Fruit fly (Drosophila melanogaster) whole organism, embryonic: Measurements from ENCODE around the gene Pi3K68D.

ENCODE experiments used
- Adf1 ChIP-seq: fragments of 200-800 bp; sonication (Bioruptor generic); IDR thresholded peaks from 2 replicates; pipeline ENCODE4 v1.3.6; 2022; ENCODE audit warnings: missing biosample characterization, missing genetic modification characterization
- Atf6 ChIP-seq: fragments of 200-800 bp; sonication (Bioruptor generic); IDR thresholded peaks from 2 replicates; pipeline ENCODE4 v1.3.6; 2022; ENCODE audit warnings: missing biosample characterization, missing genetic modification characterization
- BEAF-32 ChIP-seq: fragments of 200-800 bp; sonication (Bioruptor generic); optimal IDR thresholded peaks from 3 replicates; lab custom pipeline; 2017; ENCODE audit warnings: missing biosample characterization, missing genetic modification characterization, mild to moderate bottlenecking, moderate library complexity, missing genetic modification reagents
- Bgb ChIP-seq: fragments of 200-800 bp; sonication (Bioruptor generic); IDR thresholded peaks from 2 replicates; pipeline ENCODE4 v1.3.6; 2022; ENCODE audit warnings: missing biosample characterization, missing genetic modification characterization; ENCODE audit not compliant: partially characterized antibody
- BtbVII ChIP-seq: fragments of 200-800 bp; sonication (Bioruptor generic); optimal IDR thresholded peaks from 3 replicates; lab custom pipeline; 2017; ENCODE audit warnings: missing biosample characterization, mild to moderate bottlenecking, missing genetic modification characterization
- CG10209 ChIP-seq: fragments of 200-800 bp; sonication (Bioruptor generic); optimal IDR thresholded peaks from 3 replicates; lab custom pipeline; 2017; ENCODE audit warnings: missing biosample characterization, mild to moderate bottlenecking, missing genetic modification characterization, missing genetic modification reagents
- CG10543 ChIP-seq: fragments of 200-800 bp; sonication (Bioruptor generic); optimal IDR thresholded peaks from 3 replicates; lab custom pipeline; 2017; ENCODE audit warnings: missing biosample characterization, mild to moderate bottlenecking, missing genetic modification characterization, moderate library complexity
- CG15696 ChIP-seq: fragments of 200-800 bp; sonication (Bioruptor generic); optimal IDR thresholded peaks from 2 replicates; lab custom pipeline; 2019; ENCODE audit warnings: missing biosample characterization, mild to moderate bottlenecking, missing genetic modification characterization, moderate library complexity
- CG16779 ChIP-seq: fragments of 200-800 bp; sonication (Bioruptor generic); IDR thresholded peaks from 2 replicates; pipeline ENCODE4 v1.3.6; 2022; ENCODE audit warnings: missing biosample characterization, missing genetic modification characterization
- CG2120 ChIP-seq: fragments of 200-800 bp; sonication (Bioruptor generic); optimal IDR thresholded peaks from 3 replicates; lab custom pipeline; 2016; ENCODE audit warnings: missing biosample characterization, missing genetic modification characterization
- CG2129 ChIP-seq: fragments of 200-800 bp; sonication (Bioruptor generic); IDR thresholded peaks from 2 replicates; pipeline ENCODE4 v1.3.6; 2022; ENCODE audit warnings: missing biosample characterization, missing genetic modification characterization; ENCODE audit not compliant: partially characterized antibody
- CG2889 ChIP-seq: fragments of 200-800 bp; sonication (Bioruptor generic); IDR thresholded peaks from 3 replicates; pipeline ENCODE4 v1.3.6; 2022; ENCODE audit warnings: missing biosample characterization, missing genetic modification characterization
- CG30020 ChIP-seq: fragments of 200-800 bp; optimal IDR thresholded peaks from 2 replicates; lab custom pipeline; 2019; ENCODE audit warnings: missing biosample characterization, mild to moderate bottlenecking, missing genetic modification characterization, moderate library complexity
- CG32532 ChIP-seq: fragments of 200-800 bp; sonication (Bioruptor generic); IDR thresholded peaks from 2 replicates; pipeline ENCODE4 v1.3.6; 2022; ENCODE audit warnings: missing biosample characterization, missing genetic modification characterization
- CG4854 ChIP-seq: fragments of 200-800 bp; sonication (Bioruptor generic); optimal IDR thresholded peaks from 2 replicates; lab custom pipeline; 2016; ENCODE audit warnings: missing biosample characterization, missing genetic modification characterization, inconsistent platforms
- CG7372 ChIP-seq: fragments of 200-800 bp; sonication (Bioruptor generic); IDR thresholded peaks from 2 replicates; pipeline ENCODE4 v1.3.6; 2022; ENCODE audit warnings: missing biosample characterization, missing genetic modification characterization
- CG7839 ChIP-seq: fragments of 200-800 bp; sonication (Bioruptor generic); optimal IDR thresholded peaks from 3 replicates; lab custom pipeline; 2018; ENCODE audit warnings: missing biosample characterization, mild to moderate bottlenecking, missing genetic modification characterization, moderate library complexity
- Camta ChIP-seq: fragments of 200-800 bp; sonication (Bioruptor generic); optimal IDR thresholded peaks from 2 replicates; lab custom pipeline; 2016; ENCODE audit warnings: missing biosample characterization, missing genetic modification characterization
- CkIIα-i1 ChIP-seq: fragments of 200-800 bp; sonication (Bioruptor generic); IDR thresholded peaks from 2 replicates; pipeline ENCODE4 v1.3.6; 2022; ENCODE audit warnings: missing biosample characterization, missing genetic modification characterization
- Dbx ChIP-seq: fragments of 200-800 bp; sonication (Bioruptor generic); IDR thresholded peaks from 3 replicates; pipeline ENCODE4 v1.3.6; 2022; ENCODE audit warnings: missing biosample characterization, missing genetic modification characterization
- Deaf1 ChIP-seq: fragments of 200-800 bp; optimal IDR thresholded peaks from 3 replicates; lab custom pipeline; 2019; ENCODE audit warnings: missing biosample characterization, mild to moderate bottlenecking, missing genetic modification characterization, moderate library complexity
- Dfd ChIP-seq, 2 experiments: fragments of >200 bp; optimal IDR thresholded peaks; 2 replicates each; lab custom pipeline; 2017; ENCODE audit warnings: missing biosample characterization in 2 of 2, missing genetic modification characterization in 2 of 2
- Dip2 ChIP-seq: fragments of 200-800 bp; sonication (Bioruptor generic); IDR thresholded peaks from 2 replicates; pipeline ENCODE4 v1.3.6; 2022; ENCODE audit warnings: missing biosample characterization, missing genetic modification characterization
- Elba2 ChIP-seq: fragments of 200-800 bp; sonication (Bioruptor generic); optimal IDR thresholded peaks from 3 replicates; lab custom pipeline; 2016; ENCODE audit warnings: missing biosample characterization, missing genetic modification characterization
- Fer1 ChIP-seq: fragments of 200-800 bp; sonication (Bioruptor generic); optimal IDR thresholded peaks from 2 replicates; lab custom pipeline; 2017; ENCODE audit warnings: missing biosample characterization, mild to moderate bottlenecking, missing genetic modification characterization
- Fer3 ChIP-seq: fragments of 200-800 bp; sonication (Bioruptor generic); optimal IDR thresholded peaks from 2 replicates; lab custom pipeline; 2018; ENCODE audit warnings: missing biosample characterization, mild to moderate bottlenecking, missing genetic modification characterization, moderate library complexity
- GATAe ChIP-seq: fragments of 200-800 bp; sonication (Bioruptor generic); conservative IDR thresholded peaks from 2 replicates; pipeline ENCODE4 v1.3.6; 2022; ENCODE audit warnings: missing biosample characterization, missing genetic modification characterization
- MBD-R2 ChIP-seq: fragments of 200-800 bp; sonication (Bioruptor generic); IDR thresholded peaks from 2 replicates; pipeline ENCODE4 v1.3.6; 2022; ENCODE audit warnings: missing biosample characterization, missing genetic modification characterization
- Med ChIP-seq: fragments of 200-800 bp; sonication (Bioruptor generic); peaks from one replicate; lab custom pipeline; 2016; ENCODE audit warnings: missing biosample characterization, missing genetic modification characterization, mild to moderate bottlenecking, inconsistent platforms, moderate library complexity
- Nf-YC ChIP-seq: fragments of 200-800 bp; optimal IDR thresholded peaks from 3 replicates; lab custom pipeline; 2019; ENCODE audit warnings: missing biosample characterization, mild to moderate bottlenecking, missing genetic modification characterization, moderate library complexity
- Oaz ChIP-seq: fragments of 200-800 bp; sonication (Bioruptor generic); IDR thresholded peaks from 2 replicates; pipeline ENCODE4 v1.3.6; 2022; ENCODE audit warnings: missing biosample characterization, missing genetic modification characterization
- Rfx ChIP-seq: fragments of 200-800 bp; sonication (Bioruptor generic); IDR thresholded peaks from 2 replicates; pipeline ENCODE4 v1.3.6; 2022; ENCODE audit warnings: missing biosample characterization, missing genetic modification characterization
- Sry-δ ChIP-seq: fragments of 200-800 bp; sonication (Bioruptor generic); optimal IDR thresholded peaks from 2 replicates; lab custom pipeline; 2016; ENCODE audit warnings: missing biosample characterization, missing genetic modification characterization
- ac ChIP-seq: fragments of 200-800 bp; sonication (Bioruptor generic); optimal IDR thresholded peaks from 3 replicates; lab custom pipeline; 2017; ENCODE audit warnings: missing biosample characterization, mild to moderate bottlenecking, missing genetic modification characterization
- bowl ChIP-seq: fragments of 200-800 bp; sonication (Bioruptor generic); IDR thresholded peaks from 2 replicates; pipeline ENCODE4 v1.3.6; 2022; ENCODE audit warnings: missing biosample characterization, missing genetic modification characterization
- cas ChIP-seq: fragments of 200-800 bp; sonication (Bioruptor generic); IDR thresholded peaks from 2 replicates; pipeline ENCODE4 v1.3.6; 2022; ENCODE audit warnings: missing biosample characterization, missing genetic modification characterization
- chinmo ChIP-seq: fragments of 200-800 bp; sonication (Bioruptor generic); IDR thresholded peaks from 4 replicates; pipeline ENCODE4 v1.3.6; 2022; ENCODE audit warnings: missing biosample characterization, missing genetic modification characterization; ENCODE audit not compliant: partially characterized antibody
- chn ChIP-seq: fragments of 200-800 bp; sonication (Bioruptor generic); optimal IDR thresholded peaks from 2 replicates; lab custom pipeline; 2016; ENCODE audit warnings: missing biosample characterization, missing genetic modification characterization
- corto ChIP-seq: fragments of 200-800 bp; sonication (Bioruptor generic); optimal IDR thresholded peaks from 2 replicates; lab custom pipeline; 2016; ENCODE audit warnings: missing biosample characterization, mild to moderate bottlenecking, missing genetic modification characterization, moderate library complexity
- crc ChIP-seq: fragments of 200-800 bp; sonication (Bioruptor generic); optimal IDR thresholded peaks from 2 replicates; lab custom pipeline; 2016; ENCODE audit warnings: missing biosample characterization, missing genetic modification characterization
- dpn ChIP-seq, 2 experiments: fragments of 200-800 bp; sonication (Bioruptor generic); optimal IDR thresholded peaks; 3 replicates each; lab custom pipeline; 2016; ENCODE audit warnings: missing biosample characterization in 2 of 2, missing genetic modification characterization in 2 of 2
- ems ChIP-seq: fragments of 200-800 bp; sonication (Bioruptor generic); optimal IDR thresholded peaks from 3 replicates; lab custom pipeline; 2016; ENCODE audit warnings: missing biosample characterization, missing genetic modification characterization
- esg ChIP-seq: fragments of 200-800 bp; sonication (Bioruptor generic); conservative IDR thresholded peaks from 2 replicates; pipeline ENCODE4 v1.3.6; 2022; ENCODE audit warnings: missing biosample characterization, missing genetic modification characterization
- gsb-n ChIP-seq: fragments of 200-800 bp; sonication (Bioruptor generic); optimal IDR thresholded peaks from 3 replicates; lab custom pipeline; 2018; ENCODE audit warnings: missing biosample characterization, mild to moderate bottlenecking, missing genetic modification characterization
- h ChIP-seq: fragments of >200 bp; optimal IDR thresholded peaks from 2 replicates; lab custom pipeline; 2017
- lbe ChIP-seq: fragments of 200-800 bp; sonication (Bioruptor generic); optimal IDR thresholded peaks from 2 replicates; lab custom pipeline; 2016; ENCODE audit warnings: missing biosample characterization, mild to moderate bottlenecking, missing genetic modification characterization
- otp ChIP-seq: fragments of 200-800 bp; sonication (Bioruptor generic); IDR thresholded peaks from 3 replicates; pipeline ENCODE4, ENCODE4 v1.3.6; 2022; ENCODE audit warnings: missing biosample characterization, missing genetic modification characterization
- sc ChIP-seq, 3 experiments: fragments of >200 bp in 2 of 3; fragments of 200-800 bp in 1 of 3; sonication (Bioruptor generic) in 1 of 3; optimal IDR thresholded peaks; 2 replicates in 2 of 3; 3 replicates in 1 of 3; lab custom pipeline; 2017; ENCODE audit warnings: mild to moderate bottlenecking in 1 of 3, missing biosample characterization in 1 of 3, missing genetic modification characterization in 1 of 3, missing genetic modification reagents in 1 of 3
- sim ChIP-seq: fragments of 200-800 bp; sonication (Bioruptor generic); IDR thresholded peaks from 2 replicates; pipeline ENCODE4 v1.3.6; 2022; ENCODE audit warnings: missing biosample characterization, missing genetic modification characterization
- sr ChIP-seq: fragments of 200-800 bp; sonication (Bioruptor generic); IDR thresholded peaks from 3 replicates; pipeline ENCODE4 v1.3.6; 2022; ENCODE audit warnings: missing biosample characterization, missing genetic modification characterization
- tio ChIP-seq: fragments of 200-800 bp; sonication (Bioruptor generic); optimal IDR thresholded peaks from 2 replicates; lab custom pipeline; 2017; ENCODE audit warnings: missing biosample characterization, missing genetic modification characterization, inconsistent platforms

The Pi3K68D gene

dm6 chr3L:11788195-11788594 lies 1.6 kb downstream of the Pi3K68D start (continued):
- TF ChIP-seq ac (GFP tag; lab: Kevin White, UChicago) (no peak), Fer3 (peak; percentile 35), Med (GFP tag; lab: Kevin White, UChicago) (peak; percentile 23), BEAF-32 (GFP tag; lab: Kevin White, UChicago) (no peak), otp (GFP tag; lab: Robert Waterston, UW) (no peak), CG2129 (GFP tag; lab: Robert Waterston, UW) (no peak), Rfx (GFP tag; lab: Robert Waterston, UW) (no peak), CG4854 (GFP tag; lab: Kevin White, UChicago) (no peak), lbe (GFP tag; lab: Kevin White, UChicago) (no peak), chn (GFP tag; lab: Kevin White, UChicago) (no peak), Atf6 (peak; percentile 40; the same call in 1 of the 2 replicates), MBD-R2 (GFP tag; lab: Robert Waterston, UW) (no peak), Dip2 (GFP tag; lab: Robert Waterston, UW) (no peak), CG10543 (GFP tag; lab: Kevin White, UChicago) (peak; percentile 52), corto (GFP tag; lab: Kevin White, UChicago) (no peak), crc (GFP tag; lab: Kevin White, UChicago) (no peak), CG10209 (no peak), Bgb (GFP tag; lab: Robert Waterston, UW) (no peak), Nf-YC (tag; lab: Kevin White, UChicago) (no peak), CG32532 (GFP tag; lab: Robert Waterston, UW) (no peak), gsb-n (tag; lab: Kevin White, UChicago) (no peak), CG15696 (tag; lab: Kevin White, UChicago) (no peak), CG7372 (GFP tag; lab: Robert Waterston, UW) (no peak), sr (GFP tag; lab: Robert Waterston, UW) (no peak), BtbVII (peak; percentile 34), tio (GFP tag; lab: Kevin White, UChicago) (no peak), h (lab: Kevin White, UChicago) (no peak), CG30020 (tag; lab: Kevin White, UChicago) (no peak), Sry-δ (GFP tag; lab: Kevin White, UChicago) (no peak), Camta (GFP tag; lab: Kevin White, UChicago) (no peak), Oaz (GFP tag; lab: Robert Waterston, UW) (no peak), Fer1 (no peak), dpn (GFP tag; optimal IDR thresholded peaks at IDR 0.05; lab: Kevin White, UChicago) (no peak), ems (GFP tag; lab: Kevin White, UChicago) (no peak), Dbx (GFP tag; lab: Robert Waterston, UW) (peak; percentile 41; the same call in 1 of the 3 replicates), CG16779 (GFP tag; lab: Robert Waterston, UW) (no peak), Elba2 (GFP tag; lab: Kevin White, UChicago) (no peak), Deaf1 (no peak), bowl (no peak), CG7839 (no peak), CkIIα-i1 (no peak), GATAe (GFP tag; lab: Robert Waterston, UW) (peak; percentile 48; the same call in 1 of the 2 replicates), sim (GFP tag; lab: Robert Waterston, UW) (no peak), CG2120 (GFP tag; lab: Kevin White, UChicago) (no peak), chinmo (0 out of 4 replicates have a peak, but pooled peaks have one; percentile 27), Dfd (GFP tag; optimal IDR thresholded peaks at IDR 0.05; lab: Kevin White, UChicago) (no peak), Adf1 (GFP tag; lab: Robert Waterston, UW) (no peak), cas (GFP tag; lab: Robert Waterston, UW) (no peak), sc (optimal IDR thresholded peaks at IDR 0.05; lab: Kevin White, UChicago) (no peak), sc (GFP tag; optimal IDR thresholded peaks at IDR 0.05; lab: Kevin White, UChicago) (no peak), CG2889 (GFP tag; lab: Robert Waterston, UW) (no peak), esg (GFP tag; lab: Robert Waterston, UW) (no peak)
